Fruit fly (Drosophila melanogaster): ENCODE data around the gene CG7963.

dm6 chr3R:8317709-8318335 is 44.8 kb upstream of the CG7963 start:
- TF ChIP-seq CG8478 (optimal IDR thresholded peaks at IDR 0.05): no peak
- TF ChIP-seq pan (optimal IDR thresholded peaks at IDR 0.05): no peak
- TF ChIP-seq psq (optimal IDR thresholded peaks at IDR 0.05): no peak
- TF ChIP-seq Dll (optimal IDR thresholded peaks at IDR 0.05): no peak
- TF ChIP-seq EcR (GFP tag; optimal IDR thresholded peaks at IDR 0.05): no peak
- TF ChIP-seq usp (GFP tag; optimal IDR thresholded peaks at IDR 0.05): no peak

Data from whole organism.